Worm (Caenorhabditis elegans): ENCODE data around the gene srsx-39.

DNA sequence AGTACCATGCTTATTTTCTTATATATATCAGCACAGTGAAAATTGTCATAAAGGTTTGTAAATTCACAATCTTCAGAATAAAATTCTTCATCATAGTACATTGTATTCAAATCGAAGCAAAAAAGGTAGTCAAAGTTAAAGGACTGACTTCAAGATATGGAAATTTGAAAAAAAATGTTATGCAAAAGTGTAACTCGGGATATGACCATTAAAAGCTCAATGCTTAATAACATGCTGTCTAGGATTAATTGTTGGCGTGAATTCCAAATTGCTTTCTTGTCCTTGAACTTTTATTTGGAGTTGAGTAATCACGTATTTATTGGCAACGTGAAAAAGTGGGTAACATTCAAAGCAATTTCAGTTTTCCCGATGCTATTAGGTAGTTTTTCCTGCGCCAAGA lies 18.2 kb upstream of the srsx-39 start, which contains the start of gene srw-16:
- TF ChIP-seq fos-1 (tag; optimal IDR thresholded peaks at IDR 0.05), result no peak
- TF ChIP-seq pag-3 (tag; optimal IDR thresholded peaks at IDR 0.05; ENCODE audit: borderline replicate concordance, insufficient read depth), result no peak

Measured in whole organism, L1 larva.